Fruit fly (Drosophila melanogaster) whole organism, embryonic: ENCODE data around the gene UBL3.

Source experiments
- Bdp1 ChIP-seq: fragments of 200-800 bp; sonication (Bioruptor generic); optimal IDR thresholded peaks from 3 replicates; lab custom pipeline; 2016; ENCODE audit warnings: missing biosample characterization, missing genetic modification characterization
- Blimp-1 ChIP-seq: fragments of 200-800 bp; sonication (Bioruptor generic); optimal IDR thresholded peaks from 3 replicates; lab custom pipeline; 2018; ENCODE audit warnings: missing biosample characterization, missing genetic modification characterization, mild to moderate bottlenecking, moderate library complexity, missing genetic modification reagents
- CG1024 ChIP-seq: fragments of 200-800 bp; sonication (Bioruptor generic); IDR thresholded peaks from 2 replicates; pipeline ENCODE4 v1.3.6; 2022; ENCODE audit warnings: missing biosample characterization, missing genetic modification characterization
- CG10274 ChIP-seq: fragments of 200-800 bp; sonication (Bioruptor generic); optimal IDR thresholded peaks from 3 replicates; lab custom pipeline; 2017; ENCODE audit warnings: missing biosample characterization, mild to moderate bottlenecking, missing genetic modification characterization
- CG10654 ChIP-seq: fragments of 200-800 bp; sonication (Bioruptor generic); optimal IDR thresholded peaks from 2 replicates; lab custom pipeline; 2016; ENCODE audit warnings: missing biosample characterization, missing genetic modification characterization
- CG11247 ChIP-seq: fragments of 200-800 bp; sonication (Bioruptor generic); IDR thresholded peaks from 2 replicates; pipeline ENCODE4 v1.3.6; 2022; ENCODE audit warnings: missing biosample characterization, missing genetic modification characterization
- CG12236 ChIP-seq: fragments of 200-800 bp; sonication (Bioruptor generic); optimal IDR thresholded peaks from 2 replicates; lab custom pipeline; 2016; ENCODE audit warnings: missing biosample characterization, missing genetic modification characterization
- CG13775 ChIP-seq: fragments of 200-800 bp; sonication (Bioruptor generic); optimal IDR thresholded peaks from 3 replicates; lab custom pipeline; 2017; ENCODE audit warnings: missing biosample characterization, mild to moderate bottlenecking, missing genetic modification characterization
- CG15514 ChIP-seq: fragments of 200-800 bp; sonication (Bioruptor generic); optimal IDR thresholded peaks from 3 replicates; lab custom pipeline; 2017; ENCODE audit warnings: missing biosample characterization, missing genetic modification characterization, mild to moderate bottlenecking, moderate library complexity, missing genetic modification reagents
- CG15696 ChIP-seq: fragments of 200-800 bp; sonication (Bioruptor generic); optimal IDR thresholded peaks from 2 replicates; lab custom pipeline; 2019; ENCODE audit warnings: missing biosample characterization, mild to moderate bottlenecking, missing genetic modification characterization, moderate library complexity
- CG16813 ChIP-seq: fragments of 200-800 bp; sonication (Bioruptor generic); IDR thresholded peaks from 3 replicates; pipeline ENCODE4 v1.3.6; 2022; ENCODE audit warnings: missing biosample characterization, missing genetic modification characterization; ENCODE audit not compliant: partially characterized antibody
- CG18262 ChIP-seq: fragments of 200-800 bp; optimal IDR thresholded peaks from 3 replicates; lab custom pipeline; 2019; ENCODE audit warnings: missing biosample characterization, mild to moderate bottlenecking, missing genetic modification characterization, moderate library complexity
- CG30020 ChIP-seq: fragments of 200-800 bp; optimal IDR thresholded peaks from 2 replicates; lab custom pipeline; 2019; ENCODE audit warnings: missing biosample characterization, mild to moderate bottlenecking, missing genetic modification characterization, moderate library complexity
- CG3847 ChIP-seq: fragments of 200-800 bp; sonication (Bioruptor generic); IDR thresholded peaks from 2 replicates; pipeline ENCODE4 v1.3.6; 2022; ENCODE audit warnings: missing biosample characterization, missing genetic modification characterization
- CG4360 ChIP-seq: fragments of 200-800 bp; sonication (Bioruptor generic); IDR thresholded peaks from 2 replicates; pipeline ENCODE4 v1.3.6; 2022; ENCODE audit warnings: missing biosample characterization, missing genetic modification characterization
- CG43689 ChIP-seq: fragments of 200-800 bp; sonication (Bioruptor generic); IDR thresholded peaks from 2 replicates; pipeline ENCODE4 v1.3.6; 2022; ENCODE audit warnings: missing biosample characterization, missing genetic modification characterization
- CG4617 ChIP-seq: fragments of 200-800 bp; sonication (Bioruptor generic); optimal IDR thresholded peaks from 3 replicates; lab custom pipeline; 2016; ENCODE audit warnings: missing biosample characterization, missing genetic modification characterization, borderline replicate concordance
- CG5245 ChIP-seq: fragments of 200-800 bp; sonication (Bioruptor generic); optimal IDR thresholded peaks from 3 replicates; lab custom pipeline; 2016; ENCODE audit warnings: missing biosample characterization, missing genetic modification characterization
- CG7963 ChIP-seq: fragments of 200-800 bp; sonication (Bioruptor generic); IDR thresholded peaks from 3 replicates; pipeline ENCODE4 v1.3.6; 2022; ENCODE audit warnings: missing biosample characterization, missing genetic modification characterization; ENCODE audit not compliant: partially characterized antibody
- CG8290 ChIP-seq, 3 experiments: fragments of 200-800 bp; sonication (Bioruptor generic); optimal IDR thresholded peaks; 2 replicates each; lab custom pipeline; 2016 to 2019; ENCODE audit warnings: missing biosample characterization in 3 of 3, missing genetic modification characterization in 3 of 3, mild to moderate bottlenecking in 2 of 3, moderate library complexity in 1 of 3
- CG8359 ChIP-seq: fragments of 200-800 bp; sonication (Bioruptor generic); optimal IDR thresholded peaks from 2 replicates; lab custom pipeline; 2017; ENCODE audit warnings: missing biosample characterization, mild to moderate bottlenecking, missing genetic modification characterization, borderline replicate concordance
- CG9797 ChIP-seq: fragments of 200-800 bp; sonication (Bioruptor generic); optimal IDR thresholded peaks from 3 replicates; lab custom pipeline; 2018; ENCODE audit warnings: missing biosample characterization, mild to moderate bottlenecking, missing genetic modification characterization
- CG9876 ChIP-seq: fragments of 200-800 bp; sonication (Bioruptor generic); optimal IDR thresholded peaks from 2 replicates; lab custom pipeline; 2016; ENCODE audit warnings: missing biosample characterization, missing genetic modification characterization
- CG9932 ChIP-seq: fragments of 200-800 bp; sonication (Bioruptor generic); IDR thresholded peaks from 2 replicates; pipeline ENCODE4 v1.3.6; 2022; ENCODE audit warnings: missing biosample characterization, missing genetic modification characterization
- CoRest ChIP-seq: fragments of 200-800 bp; sonication (Bioruptor generic); optimal IDR thresholded peaks from 3 replicates; lab custom pipeline; 2018; ENCODE audit warnings: missing biosample characterization, mild to moderate bottlenecking, missing genetic modification characterization, moderate library complexity
- D19A ChIP-seq: fragments of 200-800 bp; optimal IDR thresholded peaks from 3 replicates; lab custom pipeline; 2019; ENCODE audit warnings: missing biosample characterization, mild to moderate bottlenecking, missing genetic modification characterization, moderate library complexity
- Dip3 ChIP-seq: fragments of 200-800 bp; sonication (Bioruptor generic); optimal IDR thresholded peaks from 3 replicates; lab custom pipeline; 2016; ENCODE audit warnings: missing biosample characterization, missing genetic modification characterization
- Fer1 ChIP-seq: fragments of 200-800 bp; sonication (Bioruptor generic); optimal IDR thresholded peaks from 2 replicates; lab custom pipeline; 2017; ENCODE audit warnings: missing biosample characterization, mild to moderate bottlenecking, missing genetic modification characterization
- GATAe ChIP-seq: fragments of 200-800 bp; sonication (Bioruptor generic); conservative IDR thresholded peaks from 2 replicates; pipeline ENCODE4 v1.3.6; 2022; ENCODE audit warnings: missing biosample characterization, missing genetic modification characterization
- Hr39 ChIP-seq: fragments of >200 bp; optimal IDR thresholded peaks from 2 replicates; lab custom pipeline; 2017
- Hr51 ChIP-seq, 2 experiments: fragments of 200-800 bp; sonication (Bioruptor generic); optimal IDR thresholded peaks; 2 replicates in 1 of 2; 3 replicates in 1 of 2; lab custom pipeline; 2016 to 2018; ENCODE audit warnings: missing biosample characterization in 2 of 2, missing genetic modification characterization in 2 of 2, mild to moderate bottlenecking in 1 of 2, moderate library complexity in 1 of 2
- Myb ChIP-seq: fragments of 200-800 bp; sonication (Bioruptor generic); optimal IDR thresholded peaks from 2 replicates; lab custom pipeline; 2016; ENCODE audit warnings: missing biosample characterization, missing genetic modification characterization
- NC2α ChIP-seq: fragments of 200-800 bp; sonication (Bioruptor generic); optimal IDR thresholded peaks from 2 replicates; lab custom pipeline; 2016; ENCODE audit warnings: missing biosample characterization, missing genetic modification characterization
- NK7.1 ChIP-seq: fragments of 200-800 bp; sonication (Bioruptor generic); optimal IDR thresholded peaks from 3 replicates; lab custom pipeline; 2016; ENCODE audit warnings: missing biosample characterization, missing genetic modification characterization
- Side ChIP-seq: fragments of 200-800 bp; sonication (Bioruptor generic); optimal IDR thresholded peaks from 2 replicates; lab custom pipeline; 2016; ENCODE audit warnings: missing biosample characterization, missing genetic modification characterization
- Ssrp ChIP-seq: fragments of 200-800 bp; sonication (Bioruptor generic); optimal IDR thresholded peaks from 2 replicates; lab custom pipeline; 2018; ENCODE audit warnings: missing biosample characterization, mild to moderate bottlenecking, missing genetic modification characterization, moderate library complexity
- Taf1 ChIP-seq: fragments of 200-800 bp; sonication (Bioruptor generic); IDR thresholded peaks from 2 replicates; pipeline ENCODE4 v1.3.6; 2022; ENCODE audit warnings: missing biosample characterization, missing genetic modification characterization
- Xbp1 ChIP-seq: fragments of 200-800 bp; sonication (Bioruptor generic); optimal IDR thresholded peaks from 3 replicates; lab custom pipeline; 2016; ENCODE audit warnings: missing biosample characterization, mild to moderate bottlenecking, missing genetic modification characterization
- YL-1 ChIP-seq: fragments of 200-800 bp; sonication (Bioruptor generic); optimal IDR thresholded peaks from 3 replicates; lab custom pipeline; 2017; ENCODE audit warnings: missing biosample characterization, mild to moderate bottlenecking, missing genetic modification characterization
- ap ChIP-seq: fragments of 200-800 bp; sonication (Bioruptor generic); IDR thresholded peaks from 2 replicates; pipeline ENCODE4 v1.3.6; 2022; ENCODE audit warnings: missing biosample characterization, missing genetic modification characterization
- chinmo ChIP-seq: fragments of 200-800 bp; sonication (Bioruptor generic); IDR thresholded peaks from 4 replicates; pipeline ENCODE4 v1.3.6; 2022; ENCODE audit warnings: missing biosample characterization, missing genetic modification characterization; ENCODE audit not compliant: partially characterized antibody
- cwo ChIP-seq: fragments of 200-800 bp; sonication (Bioruptor generic); optimal IDR thresholded peaks from 3 replicates; lab custom pipeline; 2017; ENCODE audit warnings: missing biosample characterization, missing genetic modification characterization, mild to moderate bottlenecking, moderate library complexity, missing genetic modification reagents
- org-1 ChIP-seq: fragments of 200-800 bp; sonication (Bioruptor generic); optimal IDR thresholded peaks from 2 replicates; lab custom pipeline; 2017; ENCODE audit warnings: missing biosample characterization, missing genetic modification characterization
- sd ChIP-seq: fragments of 200-800 bp; sonication (Bioruptor generic); optimal IDR thresholded peaks from 3 replicates; lab custom pipeline; 2018; ENCODE audit warnings: missing biosample characterization, mild to moderate bottlenecking, missing genetic modification characterization, moderate library complexity
- trem ChIP-seq: fragments of 200-800 bp; optimal IDR thresholded peaks from 3 replicates; lab custom pipeline; 2019; ENCODE audit warnings: missing biosample characterization, mild to moderate bottlenecking, missing genetic modification characterization, moderate library complexity
- wdn ChIP-seq: fragments of 200-800 bp; sonication (Bioruptor generic); IDR thresholded peaks from 2 replicates; pipeline ENCODE4 v1.3.6; 2022; ENCODE audit warnings: missing biosample characterization, missing genetic modification characterization
- zen ChIP-seq: fragments of 200-800 bp; sonication (Bioruptor generic); optimal IDR thresholded peaks from 3 replicates; lab custom pipeline; 2018; ENCODE audit warnings: missing biosample characterization, mild to moderate bottlenecking, missing genetic modification characterization, moderate library complexity

The UBL3 gene

dm6 chrX:15870777-15871757 lies 18.1 kb upstream of the UBL3 start (continued):
- TF ChIP-seq CG18262, result peak; percentile 20
- no peak for TF ChIP-seq Bdp1 (GFP tag; lab: Kevin White, UChicago)
- TF ChIP-seq Blimp-1 (GFP tag; lab: Kevin White, UChicago), result no peak
- TF ChIP-seq trem, result no peak
- no peak for TF ChIP-seq CG8359 (GFP tag; lab: Kevin White, UChicago)
- no peak for TF ChIP-seq CG4617 (GFP tag; lab: Kevin White, UChicago)
- no peak for TF ChIP-seq CG10274
- no peak for TF ChIP-seq CG9797 (GFP tag; lab: Kevin White, UChicago)
- TF ChIP-seq Ssrp, result no peak
- no peak for TF ChIP-seq CG5245 (GFP tag; lab: Kevin White, UChicago)
- TF ChIP-seq cwo (GFP tag; lab: Kevin White, UChicago), result peak; percentile 59
- TF ChIP-seq chinmo, result no peak
- TF ChIP-seq Taf1 (GFP tag; lab: Robert Waterston, UW), result no peak
- peak; percentile 15 for TF ChIP-seq Myb (GFP tag; lab: Kevin White, UChicago)
- peak; percentile 24 for TF ChIP-seq NC2α
- TF ChIP-seq Hr51 (GFP tag; optimal IDR thresholded peaks at IDR 0.05; lab: Kevin White, UChicago), result peak in 1 of 2 experiments; percentile 49
- TF ChIP-seq Fer1 (GFP tag; lab: Kevin White, UChicago), result peak; percentile 90
- peak; percentile 55 for TF ChIP-seq CG12236 (GFP tag; lab: Kevin White, UChicago)
- peak; percentile 35 for TF ChIP-seq Dip3 (GFP tag; lab: Kevin White, UChicago)
- no peak for TF ChIP-seq CG9876
- TF ChIP-seq Side (GFP tag; lab: Kevin White, UChicago), result peak; percentile 31
- TF ChIP-seq sd (tag; lab: Kevin White, UChicago), result no peak
- TF ChIP-seq CG43689 (GFP tag; lab: Robert Waterston, UW), result no peak
- TF ChIP-seq org-1, result peak; percentile 62
- no peak for TF ChIP-seq Hr39
- TF ChIP-seq Xbp1 (GFP tag; lab: Kevin White, UChicago), result peak; percentile 11
- 0 out of 2 replicates have a peak, but pooled peaks have one; percentile 28 for TF ChIP-seq CG11247 (GFP tag; lab: Robert Waterston, UW)
- no peak for TF ChIP-seq GATAe (GFP tag; lab: Robert Waterston, UW)
- TF ChIP-seq CG15514, result peak; percentile 78
- TF ChIP-seq wdn (GFP tag; lab: Robert Waterston, UW), result peak; percentile 31; the same call in 1 of the 2 replicates
- no peak for TF ChIP-seq zen
- peak; percentile 68 for TF ChIP-seq CG30020 (tag; lab: Kevin White, UChicago)
- peak; percentile 48 for TF ChIP-seq CG10654 (GFP tag; lab: Kevin White, UChicago)
- TF ChIP-seq CG7963 (GFP tag; lab: Robert Waterston, UW), result no peak
- TF ChIP-seq D19A (tag; lab: Kevin White, UChicago), result no peak
- TF ChIP-seq NK7.1 (GFP tag; lab: Kevin White, UChicago), result peak; percentile 38
- peak; percentile 37 for TF ChIP-seq YL-1 (GFP tag; lab: Kevin White, UChicago)
- 0 out of 2 replicates have a peak, but pooled peaks have one; percentile 2 for TF ChIP-seq CG1024 (GFP tag; lab: Robert Waterston, UW)
- TF ChIP-seq CG16813, result no peak
- TF ChIP-seq CG13775 (GFP tag; lab: Kevin White, UChicago), result peak; percentile 32
- TF ChIP-seq CG4360 (GFP tag; lab: Robert Waterston, UW), result 0 out of 2 replicates have a peak, but pooled peaks have one; percentile 25
- no peak for TF ChIP-seq CG3847 (GFP tag; lab: Robert Waterston, UW)
- TF ChIP-seq CoRest (tag; lab: Kevin White, UChicago), result no peak
- TF ChIP-seq CG9932 (GFP tag; lab: Robert Waterston, UW), result no peak
- TF ChIP-seq CG8290 (GFP tag; optimal IDR thresholded peaks at IDR 0.05; lab: Kevin White, UChicago), result peak; percentile 7
- peak in 1 of 2 experiments; percentile 40 for TF ChIP-seq CG8290 (tag; optimal IDR thresholded peaks at IDR 0.05; lab: Kevin White, UChicago)
- peak; percentile 66 for TF ChIP-seq CG15696 (tag; lab: Kevin White, UChicago)
- no peak for TF ChIP-seq ap
